Fruit fly (Drosophila melanogaster): ENCODE results near the gene CG42752.

Gene CG42752

DNA sequence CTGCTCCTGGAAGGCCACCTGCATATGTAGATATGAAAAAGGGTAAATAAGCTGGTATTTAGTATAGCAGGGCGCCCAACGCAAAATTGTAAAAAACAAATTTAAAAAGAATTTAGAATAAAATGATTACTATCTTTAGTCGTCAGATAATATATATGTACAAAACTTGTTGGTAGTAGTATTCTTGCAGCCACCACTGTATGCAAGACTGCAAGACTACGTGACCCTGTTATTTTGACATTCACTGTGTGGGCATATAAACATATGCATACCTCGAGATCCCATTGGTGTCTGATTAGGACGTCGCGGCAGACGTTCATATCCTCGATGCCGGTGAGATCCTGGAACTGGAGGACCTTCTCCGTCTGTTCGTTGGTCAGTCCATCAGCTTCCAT lies 32.1 kb downstream of the CG42752 start (continued):
- TF ChIP-seq CG2116 (GFP tag; optimal IDR thresholded peaks at IDR 0.05) (no peak), CG17359 (tag; optimal IDR thresholded peaks at IDR 0.05) (peak; percentile 37), E2f2 (GFP tag; IDR thresholded peaks at IDR 0.05) (peak; percentile 8; the same call in 1 of the 2 replicates), CG12219 (GFP tag; optimal IDR thresholded peaks at IDR 0.05) (no peak), Dip3 (GFP tag; optimal IDR thresholded peaks at IDR 0.05) (peak; percentile 4), gfzf (GFP tag; optimal IDR thresholded peaks at IDR 0.05) (no peak), CG7839 (tag; optimal IDR thresholded peaks at IDR 0.05) (peak; percentile 19), ara (GFP tag; IDR thresholded peaks at IDR 0.05) (no peak), Elba2 (GFP tag; optimal IDR thresholded peaks at IDR 0.05) (peak; percentile 46), CG13894 (tag; optimal IDR thresholded peaks at IDR 0.05) (no peak), esg (GFP tag; conservative IDR thresholded peaks at IDR 0.05) (no peak), insv (GFP tag; optimal IDR thresholded peaks at IDR 0.05) (no peak), croc (GFP tag; conservative IDR thresholded peaks at IDR 0.05) (no peak), Rfx (GFP tag; IDR thresholded peaks at IDR 0.05) (peak; percentile 56; the same call in 1 of the 2 replicates), MBD-R2 (GFP tag; IDR thresholded peaks at IDR 0.05) (no peak), nerfin-1 (tag; optimal IDR thresholded peaks at IDR 0.05) (peak; percentile 26), eve (GFP tag; optimal IDR thresholded peaks at IDR 0.05) (no peak), Dip2 (GFP tag; IDR thresholded peaks at IDR 0.05) (no peak), CG13775 (GFP tag; optimal IDR thresholded peaks at IDR 0.05) (no peak), NK7.1 (GFP tag; optimal IDR thresholded peaks at IDR 0.05) (no peak), bcd (GFP tag; optimal IDR thresholded peaks at IDR 0.05) (no peak), Abd-B (GFP tag; optimal IDR thresholded peaks at IDR 0.05) (no peak), ab (GFP tag; optimal IDR thresholded peaks at IDR 0.05) (no peak), pzg (GFP tag; optimal IDR thresholded peaks at IDR 0.05) (no peak), trh (GFP tag; optimal IDR thresholded peaks at IDR 0.05) (no peak), Oaz (GFP tag; IDR thresholded peaks at IDR 0.05) (no peak), Mes4 (GFP tag; optimal IDR thresholded peaks at IDR 0.05) (no peak), Usf (GFP tag; optimal IDR thresholded peaks at IDR 0.05) (no peak), Fer3 (tag; optimal IDR thresholded peaks at IDR 0.05) (peak; percentile 28), ems (GFP tag; optimal IDR thresholded peaks at IDR 0.05) (no peak), dysf (GFP tag; IDR thresholded peaks at IDR 0.05) (peak; percentile 44; the same call in 1 of the 3 replicates), slbo (GFP tag; IDR thresholded peaks at IDR 0.05) (peak; percentile 77), CG14014 (GFP tag; IDR thresholded peaks at IDR 0.05) (peak; percentile 43; the same call in 1 of the 2 replicates), Max (GFP tag; optimal IDR thresholded peaks at IDR 0.05) (peak; percentile 38), CG11398 (GFP tag; optimal IDR thresholded peaks at IDR 0.05) (no peak), CG14441 (GFP tag; IDR thresholded peaks at IDR 0.05) (peak; percentile 42; the same call in 1 of the 2 replicates), Hr3 (GFP tag; optimal IDR thresholded peaks at IDR 0.05) (peak; percentile 23), ATbp (GFP tag; optimal IDR thresholded peaks at IDR 0.05) (no peak), CG8765 (GFP tag; IDR thresholded peaks at IDR 0.05) (no peak), vfl (GFP tag; optimal IDR thresholded peaks at IDR 0.05) (peak; percentile 16), chinmo (GFP tag; IDR thresholded peaks at IDR 0.05; ENCODE audit: partially characterized antibody) (peak; percentile 89; the same call in 1 of the 4 replicates), al (GFP tag; IDR thresholded peaks at IDR 0.05) (no peak), org-1 (GFP tag; optimal IDR thresholded peaks at IDR 0.05) (no peak), Xbp1 (GFP tag; optimal IDR thresholded peaks at IDR 0.05) (peak; percentile 12), Hr51 (GFP tag; optimal IDR thresholded peaks at IDR 0.05) (peak in 1 of 2 experiments; percentile 26), Mad (GFP tag; optimal IDR thresholded peaks at IDR 0.05) (no peak), CG32767 (GFP tag; IDR thresholded peaks at IDR 0.05) (no peak), CG8281 (tag; optimal IDR thresholded peaks at IDR 0.05) (no peak), ERR (GFP tag; optimal IDR thresholded peaks at IDR 0.05) (no peak), CG11560 (tag; IDR thresholded peaks at IDR 0.05) (no peak), luna (GFP tag; optimal IDR thresholded peaks at IDR 0.05) (peak; percentile 21)

Measured in whole organism, embryonic.